Worm (Caenorhabditis elegans) whole organism, L3 larva: ENCODE data around the gene Y53F4B.21.

Source experiments
- ZK546.5 ChIP-seq: sonication (generic microtip); optimal IDR thresholded peaks from 2 replicates; lab custom pipeline; 2017; ENCODE audit warnings: missing biosample characterization, missing genetic modification characterization
- nhr-11 ChIP-seq: fragments of 150-350 bp; optimal IDR thresholded peaks from 2 replicates; lab custom pipeline; 2014; ENCODE audit warnings: missing biosample characterization, missing genetic modification characterization
- pha-4 ChIP-seq: fragments of 150-350 bp; optimal IDR thresholded peaks from 2 replicates; lab custom pipeline; 2014; ENCODE audit warnings: missing biosample characterization, missing genetic modification reagents, missing genetic modification characterization
- unc-62 ChIP-seq: fragments of 150-350 bp; sonication (generic microtip); optimal IDR thresholded peaks from 4 replicates; lab custom pipeline; 2014; ENCODE audit warnings: missing biosample characterization, missing genetic modification reagents, missing genetic modification characterization

DNA sequence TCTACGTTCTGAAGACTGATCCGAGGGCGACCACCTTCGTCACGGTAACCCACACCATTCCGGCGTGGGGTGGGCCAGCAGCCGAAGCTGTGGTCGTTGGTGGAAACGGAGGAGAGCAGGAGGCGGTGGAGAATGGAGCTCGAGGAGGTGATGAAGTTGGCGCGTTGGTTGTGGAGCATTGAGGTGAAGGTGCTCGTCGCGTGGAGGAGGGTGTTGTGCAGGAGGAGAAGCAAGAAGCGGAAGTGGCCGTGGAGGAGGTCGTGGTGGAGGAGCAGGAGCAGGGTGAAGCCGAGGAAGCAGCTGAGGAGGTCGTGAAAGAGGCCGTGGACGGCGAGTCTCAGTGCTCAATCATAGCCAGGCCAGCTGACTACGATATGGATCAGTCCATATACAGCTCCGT, 31.7 kb upstream of the Y53F4B.21 start, which contains the start of gene Y53F4B.17:
- TF ChIP-seq unc-62 (GFP tag; lab: Kevin White, UChicago) (no peak), nhr-11 (tag; lab: Kevin White, UChicago) (no peak), ZK546.5 (no peak), pha-4 (no peak)
